Fruit fly (Drosophila melanogaster) S2 (cell line): Measurements from ENCODE around the gene Uros2.

Experiments
- CG8478 ChIP-seq: fragments of >200 bp; optimal IDR thresholded peaks from 2 replicates; lab custom pipeline; 2018
- CTCF ChIP-seq, 2 experiments: fragments of >200 bp; optimal IDR thresholded peaks; 2 replicates each; lab custom pipeline; 2018

- TF ChIP-seq CG8478 (lab: Kevin White, UChicago) = no peak
- TF ChIP-seq CTCF (optimal IDR thresholded peaks at IDR 0.05; lab: Kevin White, UChicago) = no peak
Observed at dm6 chr3R:15786538-15786937, 1.8 kb upstream of the Uros2 start, which contains the start of gene CG9590.
